Fruit fly (Drosophila melanogaster): ENCODE measurements around the gene CG15337.

The CG15337 gene

dm6 chrX:8196157-8196526, 36.3 kb downstream of the CG15337 start (continued):
- TF ChIP-seq fd59A (GFP tag; optimal IDR thresholded peaks at IDR 0.05), result peak; percentile 29
- no peak for TF ChIP-seq fd85E (GFP tag; optimal IDR thresholded peaks at IDR 0.05)
- TF ChIP-seq CG32006 (GFP tag; optimal IDR thresholded peaks at IDR 0.05), result peak; percentile 66
- no peak for TF ChIP-seq Eip75B (GFP tag; optimal IDR thresholded peaks at IDR 0.05)
- no peak for TF ChIP-seq Sox14 (GFP tag; optimal IDR thresholded peaks at IDR 0.05)
- no peak for TF ChIP-seq CG6792 (GFP tag; optimal IDR thresholded peaks at IDR 0.05)
- no peak for TF ChIP-seq Ets96B (tag; optimal IDR thresholded peaks at IDR 0.05)
- no peak for TF ChIP-seq CG11762 (GFP tag; optimal IDR thresholded peaks at IDR 0.05; ENCODE audit: insufficient read depth)
- peak; percentile 35 for TF ChIP-seq pdm3 (GFP tag; optimal IDR thresholded peaks at IDR 0.05)
- no peak for TF ChIP-seq CG7368 (GFP tag; optimal IDR thresholded peaks at IDR 0.05)
- peak; percentile 47 for TF ChIP-seq CG6276 (GFP tag; optimal IDR thresholded peaks at IDR 0.05)
- peak; percentile 5 for TF ChIP-seq CG10669 (GFP tag; optimal IDR thresholded peaks at IDR 0.05)
- TF ChIP-seq acj6 (GFP tag; optimal IDR thresholded peaks at IDR 0.05), result peak; percentile 16
- peak; percentile 9 for TF ChIP-seq CG3919 (GFP tag; optimal IDR thresholded peaks at IDR 0.05)
- TF ChIP-seq Lpt (GFP tag; optimal IDR thresholded peaks at IDR 0.05), result no peak

dm6 chrX:8196598-8197228, 36.9 kb downstream of the CG15337 start:
- TF ChIP-seq Eip75B (GFP tag; optimal IDR thresholded peaks at IDR 0.05) (peak; percentile 79), esn (GFP tag; optimal IDR thresholded peaks at IDR 0.05) (peak; percentile 62), Lpt (GFP tag; optimal IDR thresholded peaks at IDR 0.05) (peak; percentile 61), Sox14 (GFP tag; optimal IDR thresholded peaks at IDR 0.05) (peak; percentile 76), CG32006 (GFP tag; optimal IDR thresholded peaks at IDR 0.05) (peak; percentile 69), CG16779 (tag; optimal IDR thresholded peaks at IDR 0.05) (peak; percentile 7), CG34406 (GFP tag; optimal IDR thresholded peaks at IDR 0.05) (peak; percentile 62), fkh (GFP tag; optimal IDR thresholded peaks at IDR 0.05) (no peak), Hr39 (GFP tag; optimal IDR thresholded peaks at IDR 0.05) (peak; percentile 76), pdm3 (GFP tag; optimal IDR thresholded peaks at IDR 0.05) (peak; percentile 70), Sox102F (GFP tag; optimal IDR thresholded peaks at IDR 0.05) (peak; percentile 65), CG6792 (GFP tag; optimal IDR thresholded peaks at IDR 0.05) (peak; percentile 71), ss (GFP tag; optimal IDR thresholded peaks at IDR 0.05) (peak; percentile 36 to 39), CG15336 (GFP tag; IDR thresholded peaks at IDR 0.05) (peak; percentile 82), Hr38 (GFP tag; optimal IDR thresholded peaks at IDR 0.05) (no peak), CG4318 (GFP tag; optimal IDR thresholded peaks at IDR 0.05) (peak; percentile 41), Ets21C (GFP tag; optimal IDR thresholded peaks at IDR 0.05) (peak; percentile 62), CG3032 (tag; optimal IDR thresholded peaks at IDR 0.05) (peak; percentile 61), Sox15 (GFP tag; optimal IDR thresholded peaks at IDR 0.05) (peak; percentile 57), fd85E (GFP tag; optimal IDR thresholded peaks at IDR 0.05) (no peak), CG8632 (GFP tag; optimal IDR thresholded peaks at IDR 0.05) (peak; percentile 53), CG1621 (tag; optimal IDR thresholded peaks at IDR 0.05) (peak; percentile 68), CG11762 (GFP tag; optimal IDR thresholded peaks at IDR 0.05; ENCODE audit: insufficient read depth) (peak; percentile 65), topi (GFP tag; optimal IDR thresholded peaks at IDR 0.05) (peak; percentile 78), fd59A (GFP tag; optimal IDR thresholded peaks at IDR 0.05) (peak; percentile 31), CG8319 (GFP tag; optimal IDR thresholded peaks at IDR 0.05) (peak; percentile 44), vri (GFP tag; optimal IDR thresholded peaks at IDR 0.05) (peak; percentile 54), CG6163 (GFP tag; IDR thresholded peaks at IDR 0.05) (peak; percentile 91), dsx (GFP tag; optimal IDR thresholded peaks at IDR 0.05; ENCODE audit: poor library complexity, severe bottlenecking) (peak; percentile 55), Eip78C (GFP tag) (peak; percentile 93), lz (GFP tag; optimal IDR thresholded peaks at IDR 0.05) (peak; percentile 70), CG6808 (GFP tag; optimal IDR thresholded peaks at IDR 0.05) (peak; percentile 29), CG10669 (GFP tag; optimal IDR thresholded peaks at IDR 0.05) (peak; percentile 64), dac (GFP tag; optimal IDR thresholded peaks at IDR 0.05) (peak; percentile 31), Hr4 (GFP tag; optimal IDR thresholded peaks at IDR 0.05) (peak; percentile 59), eg (GFP tag; IDR thresholded peaks at IDR 0.05) (peak; percentile 85), CG8119 (GFP tag; IDR thresholded peaks at IDR 0.05) (peak; percentile 82), acj6 (GFP tag; optimal IDR thresholded peaks at IDR 0.05) (peak; percentile 70), salr (GFP tag; optimal IDR thresholded peaks at IDR 0.05) (peak; percentile 26 to 39), spab (GFP tag; optimal IDR thresholded peaks at IDR 0.05) (peak; percentile 34), CG7368 (GFP tag; optimal IDR thresholded peaks at IDR 0.05) (peak; percentile 61), achi (GFP tag; optimal IDR thresholded peaks at IDR 0.05) (peak; percentile 70), Blimp-1 (GFP tag; optimal IDR thresholded peaks at IDR 0.05) (peak; percentile 26)
